Worm (Caenorhabditis elegans) whole organism, mixed stage, embryonic: ENCODE data around the gene dyla-1.

Experiments
- M03D4.4 ChIP-seq: sonication (generic microtip); optimal IDR thresholded peaks from 2 replicates; lab custom pipeline; 2017; ENCODE audit warnings: mild to moderate bottlenecking, missing genetic modification characterization, missing compliant biosample characterization
- bed-3 ChIP-seq: fragments of 200-800 bp; sonication (Bioruptor generic); optimal IDR thresholded peaks from 3 replicates; lab custom pipeline; 2018; ENCODE audit warnings: mild to moderate bottlenecking, missing genetic modification characterization, moderate library complexity, missing compliant biosample characterization
- blmp-1 ChIP-seq: fragments of 150-350 bp; optimal IDR thresholded peaks from 2 replicates; lab custom pipeline; 2014; ENCODE audit warnings: missing biosample characterization, missing genetic modification characterization
- ceh-39 ChIP-seq: fragments of 150-350 bp; optimal IDR thresholded peaks from 2 replicates; lab custom pipeline; 2014; ENCODE audit warnings: missing biosample characterization, missing genetic modification characterization
- ceh-43 ChIP-seq: fragments of 200-800 bp; sonication (Bioruptor generic); optimal IDR thresholded peaks from 2 replicates; lab custom pipeline; 2018; ENCODE audit warnings: mild to moderate bottlenecking, missing genetic modification characterization, moderate library complexity, missing compliant biosample characterization
- ceh-83 ChIP-seq: fragments of 200-800 bp; sonication (Bioruptor generic); optimal IDR thresholded peaks from 2 replicates; lab custom pipeline; 2018; ENCODE audit warnings: mild to moderate bottlenecking, missing genetic modification characterization, missing compliant biosample characterization
- ces-1 ChIP-seq: fragments of 150-350 bp; optimal IDR thresholded peaks from 2 replicates; lab custom pipeline; 2014; ENCODE audit warnings: missing biosample characterization, missing genetic modification reagents, missing genetic modification characterization
- cnd-1 ChIP-seq: fragments of 200-800 bp; sonication (Bioruptor generic); optimal IDR thresholded peaks from 2 replicates; lab custom pipeline; 2018; ENCODE audit warnings: mild to moderate bottlenecking, missing genetic modification characterization, missing compliant biosample characterization
- drap-1 ChIP-seq: fragments of 200-800 bp; sonication (Bioruptor generic); optimal IDR thresholded peaks from 3 replicates; lab custom pipeline; 2018; ENCODE audit warnings: mild to moderate bottlenecking, missing genetic modification characterization, missing compliant biosample characterization
- elt-1 ChIP-seq: sonication (generic microtip); optimal IDR thresholded peaks from 2 replicates; lab custom pipeline; 2017; ENCODE audit warnings: missing genetic modification characterization, mild to moderate bottlenecking, missing compliant biosample characterization, antibody characterized with exemption, moderate library complexity, borderline replicate concordance; ENCODE audit not compliant: insufficient read depth
- elt-3 ChIP-seq: fragments of 150-350 bp; optimal IDR thresholded peaks from 2 replicates; lab custom pipeline; 2014; ENCODE audit warnings: missing biosample characterization, missing genetic modification characterization
- flh-1 ChIP-seq: fragments of 200-800 bp; sonication (Bioruptor generic); optimal IDR thresholded peaks from 2 replicates; lab custom pipeline; 2018; ENCODE audit warnings: mild to moderate bottlenecking, missing genetic modification characterization, moderate library complexity, missing compliant biosample characterization
- ham-2 ChIP-seq: fragments of 200-800 bp; sonication (Bioruptor generic); optimal IDR thresholded peaks from 2 replicates; lab custom pipeline; 2018; ENCODE audit warnings: mild to moderate bottlenecking, missing genetic modification characterization, missing compliant biosample characterization
- hlh-1 ChIP-seq: fragments of 150-350 bp; optimal IDR thresholded peaks from 2 replicates; lab custom pipeline; 2014; ENCODE audit warnings: missing biosample characterization, missing genetic modification reagents, missing genetic modification characterization
- lin-13 ChIP-seq: fragments of 150-350 bp; optimal IDR thresholded peaks from 2 replicates; lab custom pipeline; 2014; ENCODE audit warnings: missing biosample characterization, missing genetic modification characterization
- lin-32 ChIP-seq: fragments of 200-800 bp; sonication (Bioruptor generic); optimal IDR thresholded peaks from 2 replicates; lab custom pipeline; 2018; ENCODE audit warnings: mild to moderate bottlenecking, missing genetic modification characterization, missing compliant biosample characterization
- lsy-2 ChIP-seq: fragments of 150-350 bp; optimal IDR thresholded peaks from 2 replicates; lab custom pipeline; 2014; ENCODE audit warnings: missing biosample characterization, missing genetic modification characterization
- mab-5 ChIP-seq: fragments of 150-350 bp; optimal IDR thresholded peaks from 2 replicates; lab custom pipeline; 2014; ENCODE audit warnings: missing biosample characterization, missing genetic modification characterization
- mep-1 ChIP-seq: fragments of 150-350 bp; optimal IDR thresholded peaks from 2 replicates; lab custom pipeline; 2017; ENCODE audit warnings: missing biosample characterization, missing genetic modification reagents, missing genetic modification characterization, inconsistent platforms
- mls-2 ChIP-seq: sonication (generic microtip); optimal IDR thresholded peaks from 2 replicates; lab custom pipeline; 2016; ENCODE audit warnings: mild to moderate bottlenecking, missing genetic modification characterization, moderate library complexity, missing compliant biosample characterization
- nhr-12 ChIP-seq: fragments of 150-350 bp; optimal IDR thresholded peaks from 2 replicates; lab custom pipeline; 2014; ENCODE audit warnings: missing biosample characterization, missing genetic modification characterization
- nhr-2 ChIP-seq: fragments of 150-350 bp; optimal IDR thresholded peaks from 2 replicates; lab custom pipeline; 2014; ENCODE audit warnings: missing biosample characterization, missing genetic modification characterization
- nhr-237 ChIP-seq: fragments of 150-350 bp; optimal IDR thresholded peaks from 2 replicates; lab custom pipeline; 2014; ENCODE audit warnings: missing biosample characterization, missing genetic modification characterization
- nhr-28 ChIP-seq: fragments of 150-350 bp; optimal IDR thresholded peaks from 2 replicates; lab custom pipeline; 2014; ENCODE audit warnings: missing biosample characterization, missing genetic modification characterization
- nhr-76 ChIP-seq: sonication (generic microtip); optimal IDR thresholded peaks from 2 replicates; lab custom pipeline; 2017; ENCODE audit warnings: missing biosample characterization, missing genetic modification characterization
- pha-4 ChIP-seq: fragments of 150-350 bp; optimal IDR thresholded peaks from 2 replicates; lab custom pipeline; 2018; ENCODE audit warnings: missing biosample characterization, missing genetic modification reagents, missing genetic modification characterization
- sem-2 ChIP-seq: fragments of 200-800 bp; sonication (Bioruptor generic); optimal IDR thresholded peaks from 2 replicates; lab custom pipeline; 2018; ENCODE audit warnings: mild to moderate bottlenecking, missing genetic modification characterization, missing compliant biosample characterization
- snpc-4 ChIP-seq: fragments of 150-350 bp; optimal IDR thresholded peaks from 2 replicates; lab custom pipeline; 2014; ENCODE audit warnings: missing biosample characterization, missing genetic modification characterization
- sptf-1 ChIP-seq: sonication (generic microtip); optimal IDR thresholded peaks from 2 replicates; lab custom pipeline; 2017; ENCODE audit warnings: mild to moderate bottlenecking, missing genetic modification characterization, moderate library complexity, missing compliant biosample characterization
- tbx-8 ChIP-seq: fragments of 200-800 bp; sonication (Bioruptor generic); optimal IDR thresholded peaks from 2 replicates; lab custom pipeline; 2018; ENCODE audit warnings: mild to moderate bottlenecking, missing genetic modification characterization, moderate library complexity, missing compliant biosample characterization
- unc-120 ChIP-seq: sonication (generic microtip); optimal IDR thresholded peaks from 2 replicates; lab custom pipeline; 2017; ENCODE audit warnings: missing genetic modification characterization, missing compliant biosample characterization; ENCODE audit not compliant: poor library complexity, severe bottlenecking
- unc-39 ChIP-seq: fragments of 150-350 bp; optimal IDR thresholded peaks from 2 replicates; lab custom pipeline; 2014; ENCODE audit warnings: missing biosample characterization, missing genetic modification characterization
- unc-62 ChIP-seq: fragments of 150-350 bp; optimal IDR thresholded peaks from 2 replicates; lab custom pipeline; 2014; ENCODE audit warnings: missing biosample characterization, missing genetic modification reagents, missing genetic modification characterization
- zip-8 ChIP-seq: fragments of 150-350 bp; optimal IDR thresholded peaks from 2 replicates; lab custom pipeline; 2014; ENCODE audit warnings: missing biosample characterization, missing genetic modification characterization
- ztf-11 ChIP-seq: fragments of 150-350 bp; optimal IDR thresholded peaks from 2 replicates; lab custom pipeline; 2014; ENCODE audit warnings: missing biosample characterization, missing genetic modification characterization

Gene dyla-1

DNA sequence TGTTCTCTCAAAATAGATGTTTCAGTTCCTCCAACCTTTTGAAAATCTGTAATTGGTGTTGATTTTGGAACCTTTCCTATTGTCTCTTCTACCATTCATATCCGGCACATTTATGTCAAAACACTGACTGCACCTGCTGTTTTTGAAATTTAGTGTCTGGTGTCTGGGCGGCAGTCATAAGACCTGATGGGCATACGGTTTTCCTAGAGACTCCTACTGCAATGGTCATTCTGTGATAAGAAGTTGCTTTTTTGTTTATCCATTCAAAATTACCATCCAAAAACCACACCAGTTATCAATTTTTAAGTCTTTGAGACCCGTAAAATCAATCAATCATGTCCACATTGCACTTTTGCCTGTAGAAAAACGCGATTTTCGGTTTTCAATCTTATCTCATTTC is 42.2 kb upstream of the dyla-1 start:
- TF ChIP-seq lin-13 (tag; lab: Kevin White, UChicago) = no peak
- no peak for TF ChIP-seq flh-1 (GFP tag; lab: Kevin White, UChicago)
- no peak for TF ChIP-seq sem-2 (GFP tag; lab: Kevin White, UChicago)
- TF ChIP-seq tbx-8 (GFP tag; lab: Kevin White, UChicago) = no peak
- TF ChIP-seq hlh-1 (tag; lab: Kevin White, UChicago) = no peak
- no peak for TF ChIP-seq ceh-43
- TF ChIP-seq lsy-2 (tag; lab: Kevin White, UChicago) = no peak

DNA sequence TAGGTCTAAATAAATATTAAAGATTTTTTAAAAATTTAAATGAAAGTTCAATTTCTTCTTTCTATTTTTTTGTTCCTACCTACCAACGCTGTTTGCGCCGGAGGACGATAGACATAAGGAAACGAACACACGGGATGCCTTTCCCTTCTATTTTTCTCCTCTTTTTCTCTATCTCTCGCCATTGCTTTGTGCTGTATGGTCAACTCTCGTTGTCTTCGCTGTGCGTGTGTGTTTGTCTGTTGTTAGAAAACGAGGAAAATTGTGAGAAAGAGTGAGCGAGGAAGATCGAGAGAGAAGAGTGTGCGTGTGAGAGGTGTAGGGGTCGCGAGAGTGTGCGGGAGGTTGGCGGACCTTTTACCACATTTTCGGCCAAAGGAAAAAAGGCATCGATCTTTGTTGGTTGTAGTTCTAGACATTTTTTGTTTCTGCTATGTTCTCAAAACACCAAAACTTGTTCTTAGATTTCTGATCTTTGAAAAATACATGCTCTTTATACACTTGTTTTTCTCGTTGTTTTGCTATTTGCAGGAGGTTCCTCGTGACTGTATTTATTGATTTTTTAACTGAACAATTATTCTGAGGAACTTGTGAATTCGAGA is 41.7 kb upstream of the dyla-1 start:
- TF ChIP-seq pha-4 (tag; lab: Kevin White, UChicago) (peak; percentile 42), mep-1 (peak; percentile 53), nhr-237 (tag; lab: Kevin White, UChicago) (no peak), elt-1 (tag; lab: Kevin White, UChicago) (no peak), unc-120 (tag; lab: Kevin White, UChicago) (peak; percentile 57), blmp-1 (no peak), nhr-2 (tag; lab: Kevin White, UChicago) (peak; percentile 44), sem-2 (GFP tag; lab: Kevin White, UChicago) (no peak), lsy-2 (tag; lab: Kevin White, UChicago) (no peak), nhr-76 (tag; lab: Kevin White, UChicago) (no peak), unc-39 (tag; lab: Kevin White, UChicago) (no peak), ztf-11 (no peak), nhr-12 (tag; lab: Kevin White, UChicago) (no peak), ceh-43 (no peak), ces-1 (peak; percentile 48), mls-2 (tag; lab: Kevin White, UChicago) (no peak), M03D4.4 (no peak), flh-1 (GFP tag; lab: Kevin White, UChicago) (no peak), hlh-1 (tag; lab: Kevin White, UChicago) (peak; percentile 59), zip-8 (tag; lab: Kevin White, UChicago) (no peak), mab-5 (tag; lab: Kevin White, UChicago) (no peak), sptf-1 (tag; lab: Kevin White, UChicago) (no peak), bed-3 (GFP tag; lab: Kevin White, UChicago) (no peak), snpc-4 (no peak), elt-3 (no peak), nhr-28 (tag; lab: Kevin White, UChicago) (no peak), drap-1 (GFP tag; lab: Kevin White, UChicago) (no peak), unc-62 (peak; percentile 7), ceh-83 (GFP tag; lab: Kevin White, UChicago) (no peak), ham-2 (GFP tag; lab: Kevin White, UChicago) (no peak), ceh-39 (no peak), lin-13 (tag; lab: Kevin White, UChicago) (no peak), lin-32 (GFP tag; lab: Kevin White, UChicago) (no peak), cnd-1 (tag; lab: Kevin White, UChicago) (no peak), tbx-8 (GFP tag; lab: Kevin White, UChicago) (no peak)

DNA sequence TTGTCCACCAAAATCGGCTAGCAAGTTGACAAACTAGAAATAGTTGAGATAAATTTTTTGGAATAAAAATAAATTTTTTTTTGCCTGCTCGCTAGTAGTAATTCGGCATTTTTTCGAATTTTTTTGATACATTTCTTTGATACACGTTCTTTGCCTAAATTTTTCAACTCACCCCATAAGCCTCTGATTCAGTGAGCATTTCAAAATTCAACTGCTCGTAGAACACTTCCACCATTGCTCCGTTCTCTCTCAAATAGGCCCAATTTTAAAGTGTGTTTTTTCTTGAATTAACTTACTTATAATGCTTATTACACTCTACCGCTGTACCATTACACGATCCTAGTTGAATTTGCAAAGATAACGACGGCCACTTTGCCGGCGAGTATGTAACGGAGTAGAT is 37.3 kb upstream of the dyla-1 start:
- no peak for TF ChIP-seq cnd-1 (tag; lab: Kevin White, UChicago)
- no peak for TF ChIP-seq flh-1 (GFP tag; lab: Kevin White, UChicago)
- no peak for TF ChIP-seq blmp-1
- TF ChIP-seq, all 35 proteins: peak for 0

DNA sequence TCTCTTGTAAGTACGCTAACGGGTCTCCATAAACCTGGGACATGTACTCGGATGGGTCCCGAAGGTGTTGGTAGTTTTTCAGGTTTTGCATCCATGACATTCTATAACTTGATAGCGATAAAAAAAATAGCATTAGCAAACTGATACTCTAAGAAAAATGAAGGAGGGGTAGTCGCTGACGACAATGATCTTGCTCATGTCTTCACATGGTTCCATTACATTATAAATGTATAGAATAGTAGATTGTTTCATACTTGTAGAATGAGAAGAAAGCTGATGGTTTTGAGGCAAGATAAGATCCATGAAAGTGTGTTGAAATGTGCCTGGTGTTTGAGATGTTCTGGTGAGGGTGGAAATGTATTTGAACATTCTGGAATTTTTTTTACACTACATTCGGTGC is 33.8 kb upstream of the dyla-1 start, which contains the start of gene mec-4:
Gene mec-4, minus strand, starts transcription at position 101 of the 400 bp plus-strand sequence.
- TF ChIP-seq M03D4.4 = no peak
- TF ChIP-seq lsy-2 (tag; lab: Kevin White, UChicago) = no peak
- TF ChIP-seq elt-3 = no peak
- no peak for TF ChIP-seq nhr-237 (tag; lab: Kevin White, UChicago)
- TF ChIP-seq ztf-11 = no peak
- no peak for TF ChIP-seq mab-5 (tag; lab: Kevin White, UChicago)
- no peak for TF ChIP-seq ces-1
- TF ChIP-seq flh-1 (GFP tag; lab: Kevin White, UChicago) = no peak
